Worm (Caenorhabditis elegans) whole organism, early embryonic: ENCODE results near the gene F21G4.1.

ENCODE experiments used
- aly-1 ChIP-seq: sonication (generic microtip); optimal IDR thresholded peaks from 2 replicates; lab custom pipeline; 2016; ENCODE audit warnings: missing genetic modification characterization, missing compliant biosample characterization
- ama-1 ChIP-seq: fragments of 150-350 bp; optimal IDR thresholded peaks from 2 replicates; lab custom pipeline; 2014
- ceh-13 ChIP-seq: fragments of 200-800 bp; sonication (Bioruptor generic); optimal IDR thresholded peaks from 2 replicates; lab custom pipeline; 2018; ENCODE audit warnings: mild to moderate bottlenecking, missing genetic modification characterization, missing compliant biosample characterization
- ceh-36 ChIP-seq: sonication (generic microtip); optimal IDR thresholded peaks from 2 replicates; lab custom pipeline; 2016; ENCODE audit warnings: missing genetic modification characterization, inconsistent platforms, missing compliant biosample characterization
- ets-7 ChIP-seq: sonication (generic microtip); optimal IDR thresholded peaks from 2 replicates; lab custom pipeline; 2016; ENCODE audit warnings: missing genotype, missing genetic modification characterization, missing compliant biosample characterization
- flt-1 ChIP-seq: fragments of 200-800 bp; sonication (Bioruptor generic); IDR thresholded peaks from 2 replicates; pipeline ENCODE4 v1.3.6; 2022; ENCODE audit warnings: missing genetic modification characterization, missing compliant biosample characterization
- hmg-4 ChIP-seq: fragments of 200-800 bp; sonication (Bioruptor generic); optimal IDR thresholded peaks from 2 replicates; lab custom pipeline; 2018; ENCODE audit warnings: mild to moderate bottlenecking, missing genetic modification characterization, missing compliant biosample characterization
- hnd-1 ChIP-seq: sonication (generic microtip); optimal IDR thresholded peaks from 2 replicates; lab custom pipeline; 2016; ENCODE audit warnings: missing genetic modification characterization, missing compliant biosample characterization
- scrt-1 ChIP-seq: fragments of 200-800 bp; sonication (Bioruptor generic); IDR thresholded peaks from 2 replicates; pipeline ENCODE4 v1.3.6; 2022; ENCODE audit warnings: missing genetic modification characterization, missing compliant biosample characterization
- tbx-37 ChIP-seq: fragments of 200-800 bp; sonication (Bioruptor generic); conservative IDR thresholded peaks from 2 replicates; pipeline ENCODE4 v1.3.6; 2022; ENCODE audit warnings: missing genetic modification reagents, missing genetic modification characterization, missing compliant biosample characterization

ce11 chrX:9927993-9928392 lies 35.9 kb upstream of the F21G4.1 start:
- no peak for TF ChIP-seq ama-1 (lab: Kevin White, UChicago)
- no peak for TF ChIP-seq hnd-1 (tag; lab: Kevin White, UChicago)
- no peak for TF ChIP-seq flt-1 (GFP tag; lab: Robert Waterston, UW)
- TF ChIP-seq aly-1: no peak
- no peak for TF ChIP-seq ets-7 (tag; lab: Kevin White, UChicago)
- TF ChIP-seq hmg-4: no peak
- no peak for TF ChIP-seq scrt-1 (GFP tag; lab: Robert Waterston, UW)
- TF ChIP-seq ceh-13 (GFP tag; lab: Kevin White, UChicago): no peak
- no peak for TF ChIP-seq tbx-37 (GFP tag; lab: Robert Waterston, UW)
- no peak for TF ChIP-seq ceh-36
